Fruit fly (Drosophila melanogaster): ENCODE data around the gene nompB.

dm6 chr2L:21617949-21618348 lies 28.7 kb upstream of the nompB start:
- TF ChIP-seq fd96Ca (GFP tag; IDR thresholded peaks at IDR 0.05) (no peak), Pif1A (GFP tag; optimal IDR thresholded peaks at IDR 0.05) (no peak), CG8301 (tag; optimal IDR thresholded peaks at IDR 0.05) (no peak), Snoo (tag; optimal IDR thresholded peaks at IDR 0.05) (no peak), Ets98B (GFP tag; IDR thresholded peaks at IDR 0.05) (no peak)

Measured in whole organism, pupa.